Fruit fly (Drosophila melanogaster) whole organism, embryonic: ENCODE results near the gene CG14427.

Experiments used
- Atf3 ChIP-seq: fragments of 200-800 bp; sonication (Bioruptor generic); optimal IDR thresholded peaks from 3 replicates; lab custom pipeline; 2016; ENCODE audit warnings: missing biosample characterization, missing genetic modification characterization
- Bgb ChIP-seq: fragments of 200-800 bp; sonication (Bioruptor generic); IDR thresholded peaks from 2 replicates; pipeline ENCODE4 v1.3.6; 2022; ENCODE audit warnings: missing biosample characterization, missing genetic modification characterization; ENCODE audit not compliant: partially characterized antibody
- CG10147 ChIP-seq: fragments of 200-800 bp; sonication (Bioruptor generic); optimal IDR thresholded peaks from 2 replicates; lab custom pipeline; 2019; ENCODE audit warnings: missing biosample characterization, mild to moderate bottlenecking, missing genetic modification characterization, moderate library complexity
- CG1024 ChIP-seq: fragments of 200-800 bp; sonication (Bioruptor generic); IDR thresholded peaks from 2 replicates; pipeline ENCODE4 v1.3.6; 2022; ENCODE audit warnings: missing biosample characterization, missing genetic modification characterization
- CG11247 ChIP-seq: fragments of 200-800 bp; sonication (Bioruptor generic); IDR thresholded peaks from 2 replicates; pipeline ENCODE4 v1.3.6; 2022; ENCODE audit warnings: missing biosample characterization, missing genetic modification characterization
- CG11695 ChIP-seq: fragments of 200-800 bp; sonication (Bioruptor generic); IDR thresholded peaks from 3 replicates; pipeline ENCODE4 v1.3.6; 2022; ENCODE audit warnings: missing biosample characterization, missing genetic modification characterization
- CG13123 ChIP-seq: fragments of 200-800 bp; sonication (Bioruptor generic); optimal IDR thresholded peaks from 2 replicates; lab custom pipeline; 2016; ENCODE audit warnings: missing biosample characterization, missing genetic modification characterization
- CG14860 ChIP-seq: fragments of 200-800 bp; sonication (Bioruptor generic); IDR thresholded peaks from 3 replicates; pipeline ENCODE4 v1.3.6; 2022; ENCODE audit warnings: missing biosample characterization, missing genetic modification characterization; ENCODE audit not compliant: partially characterized antibody
- CG15073 ChIP-seq: fragments of 200-800 bp; sonication (Bioruptor generic); optimal IDR thresholded peaks from 2 replicates; lab custom pipeline; 2016; ENCODE audit warnings: missing biosample characterization, missing genetic modification characterization
- CG1602 ChIP-seq: fragments of 200-800 bp; sonication (Bioruptor generic); optimal IDR thresholded peaks from 3 replicates; lab custom pipeline; 2016; ENCODE audit warnings: missing biosample characterization, missing genetic modification characterization
- CG17829 ChIP-seq: fragments of 200-800 bp; optimal IDR thresholded peaks from 2 replicates; lab custom pipeline; 2019; ENCODE audit warnings: missing biosample characterization, mild to moderate bottlenecking, missing genetic modification characterization, moderate library complexity
- CG18011 ChIP-seq: fragments of 200-800 bp; sonication (Bioruptor generic); optimal IDR thresholded peaks from 2 replicates; lab custom pipeline; 2017; ENCODE audit warnings: missing biosample characterization, missing genetic modification characterization, mild to moderate bottlenecking, moderate library complexity, missing genotype
- CG2116 ChIP-seq: fragments of 200-800 bp; sonication (Bioruptor generic); optimal IDR thresholded peaks from 3 replicates; lab custom pipeline; 2018; ENCODE audit warnings: missing biosample characterization, mild to moderate bottlenecking, missing genetic modification characterization
- CG2199 ChIP-seq: fragments of 200-800 bp; sonication (Bioruptor generic); IDR thresholded peaks from 3 replicates; pipeline ENCODE4 v1.3.6; 2022; ENCODE audit warnings: missing biosample characterization, missing genetic modification characterization
- CG2889 ChIP-seq: fragments of 200-800 bp; sonication (Bioruptor generic); IDR thresholded peaks from 3 replicates; pipeline ENCODE4 v1.3.6; 2022; ENCODE audit warnings: missing biosample characterization, missing genetic modification characterization
- CG31388 ChIP-seq: fragments of 200-800 bp; sonication (Bioruptor generic); optimal IDR thresholded peaks from 2 replicates; lab custom pipeline; 2016; ENCODE audit warnings: missing biosample characterization, missing genetic modification characterization
- CG33557 ChIP-seq: fragments of 200-800 bp; sonication (Bioruptor generic); optimal IDR thresholded peaks from 2 replicates; lab custom pipeline; 2019; ENCODE audit warnings: missing biosample characterization, mild to moderate bottlenecking, missing genetic modification characterization, moderate library complexity
- CG4328 ChIP-seq: fragments of 200-800 bp; sonication (Bioruptor generic); optimal IDR thresholded peaks from 3 replicates; lab custom pipeline; 2017; ENCODE audit warnings: missing biosample characterization, missing genetic modification reagents, missing genetic modification characterization
- CG6654 ChIP-seq: fragments of 200-800 bp; sonication (Bioruptor generic); optimal IDR thresholded peaks from 2 replicates; lab custom pipeline; 2017; ENCODE audit warnings: missing biosample characterization, mild to moderate bottlenecking, missing genetic modification characterization
- CG7786 ChIP-seq: fragments of 200-800 bp; sonication (Bioruptor generic); optimal IDR thresholded peaks from 2 replicates; lab custom pipeline; 2016; ENCODE audit warnings: missing biosample characterization, missing genetic modification characterization
- CG8281 ChIP-seq: fragments of 200-800 bp; sonication (Bioruptor generic); optimal IDR thresholded peaks from 2 replicates; lab custom pipeline; 2018; ENCODE audit warnings: missing biosample characterization, mild to moderate bottlenecking, missing genetic modification characterization, moderate library complexity
- Dip2 ChIP-seq: fragments of 200-800 bp; sonication (Bioruptor generic); IDR thresholded peaks from 2 replicates; pipeline ENCODE4 v1.3.6; 2022; ENCODE audit warnings: missing biosample characterization, missing genetic modification characterization
- Doc2 ChIP-seq: fragments of 200-800 bp; sonication (Bioruptor generic); IDR thresholded peaks from 2 replicates; pipeline ENCODE4 v1.3.6; 2022; ENCODE audit warnings: missing biosample characterization, missing genetic modification characterization
- E2f1 ChIP-seq: fragments of 200-800 bp; sonication (Bioruptor generic); IDR thresholded peaks from 2 replicates; pipeline ENCODE4 v1.3.6; 2022; ENCODE audit warnings: missing biosample characterization, missing genetic modification characterization
- HmgD ChIP-seq: fragments of 200-800 bp; sonication (Bioruptor generic); optimal IDR thresholded peaks from 3 replicates; lab custom pipeline; 2016; ENCODE audit warnings: missing biosample characterization, missing genetic modification characterization
- Hr78 ChIP-seq, 2 experiments: fragments of 200-800 bp in 1 of 2; fragments of >200 bp in 1 of 2; sonication (Bioruptor generic) in 1 of 2; optimal IDR thresholded peaks; 2 replicates each; lab custom pipeline; 2017 to 2019; ENCODE audit warnings: missing biosample characterization in 2 of 2, missing genetic modification characterization in 2 of 2, mild to moderate bottlenecking in 1 of 2, moderate library complexity in 1 of 2
- Jarid2 ChIP-seq: fragments of 200-800 bp; sonication (Bioruptor generic); optimal IDR thresholded peaks from 3 replicates; lab custom pipeline; 2017; ENCODE audit warnings: mild to moderate bottlenecking, missing biosample characterization, missing genetic modification reagents, missing genetic modification characterization
- Lhr ChIP-seq: fragments of 200-800 bp; sonication (Bioruptor generic); optimal IDR thresholded peaks from 3 replicates; lab custom pipeline; 2017; ENCODE audit warnings: mild to moderate bottlenecking, missing biosample characterization, missing genetic modification reagents, missing genetic modification characterization
- NfI ChIP-seq: fragments of 200-800 bp; sonication (Bioruptor generic); optimal IDR thresholded peaks from 3 replicates; lab custom pipeline; 2018; ENCODE audit warnings: missing biosample characterization, mild to moderate bottlenecking, missing genetic modification characterization, moderate library complexity
- Ssrp ChIP-seq: fragments of 200-800 bp; sonication (Bioruptor generic); optimal IDR thresholded peaks from 2 replicates; lab custom pipeline; 2018; ENCODE audit warnings: missing biosample characterization, mild to moderate bottlenecking, missing genetic modification characterization, moderate library complexity
- bbx ChIP-seq: fragments of 200-800 bp; sonication (Bioruptor generic); IDR thresholded peaks from 2 replicates; pipeline ENCODE4 v1.3.6; 2022; ENCODE audit warnings: missing biosample characterization, missing genetic modification characterization; ENCODE audit not compliant: partially characterized antibody
- bcd ChIP-seq: fragments of 200-800 bp; sonication (Bioruptor generic); optimal IDR thresholded peaks from 2 replicates; lab custom pipeline; 2017; ENCODE audit warnings: missing biosample characterization, mild to moderate bottlenecking, missing genetic modification characterization
- crp ChIP-seq, 2 experiments: fragments of 200-800 bp; sonication (Bioruptor generic); optimal IDR thresholded peaks; 2 replicates in 1 of 2; 3 replicates in 1 of 2; lab custom pipeline; 2017; ENCODE audit warnings: missing biosample characterization in 2 of 2, missing genetic modification characterization in 2 of 2, mild to moderate bottlenecking in 1 of 2, moderate library complexity in 1 of 2
- cwo ChIP-seq: fragments of 200-800 bp; sonication (Bioruptor generic); optimal IDR thresholded peaks from 3 replicates; lab custom pipeline; 2017; ENCODE audit warnings: missing biosample characterization, missing genetic modification characterization, mild to moderate bottlenecking, moderate library complexity, missing genetic modification reagents
- dan ChIP-seq: fragments of 200-800 bp; sonication (Bioruptor generic); IDR thresholded peaks from 2 replicates; pipeline ENCODE4 v1.3.6; 2022; ENCODE audit warnings: missing biosample characterization, missing genetic modification characterization
- ftz-f1 ChIP-seq: fragments of 200-800 bp; sonication (Bioruptor generic); optimal IDR thresholded peaks from 2 replicates; lab custom pipeline; 2016; ENCODE audit warnings: missing biosample characterization, missing genetic modification characterization
- gsb ChIP-seq: fragments of 200-800 bp; sonication (Bioruptor generic); IDR thresholded peaks from 2 replicates; pipeline ENCODE4 v1.3.6; 2022; ENCODE audit warnings: missing biosample characterization, missing genetic modification characterization
- kah ChIP-seq: fragments of 200-800 bp; sonication (Bioruptor generic); optimal IDR thresholded peaks from 2 replicates; lab custom pipeline; 2018; ENCODE audit warnings: missing biosample characterization, mild to moderate bottlenecking, missing genetic modification characterization
- ken ChIP-seq: fragments of 200-800 bp; sonication (Bioruptor generic); IDR thresholded peaks from 3 replicates; pipeline ENCODE4 v1.3.6; 2022; ENCODE audit warnings: missing biosample characterization, missing genetic modification characterization
- lmd ChIP-seq: fragments of 200-800 bp; sonication (Bioruptor generic); IDR thresholded peaks from 2 replicates; pipeline ENCODE4 v1.3.6; 2022; ENCODE audit warnings: missing biosample characterization, missing genetic modification characterization
- pan ChIP-seq, 4 experiments: fragments of >200 bp in 3 of 4; fragments of 200-800 bp in 1 of 4; sonication (Bioruptor generic) in 1 of 4; optimal IDR thresholded peaks in 3 of 4; IDR thresholded peaks in 1 of 4; 2 replicates each; pipeline versions ENCODE4 v1.3.6 to Lab custom; 2017 to 2022; ENCODE audit warnings: missing biosample characterization in 2 of 4, missing genetic modification characterization in 2 of 4, mixed read lengths in 1 of 4
- pum ChIP-seq: fragments of 200-800 bp; sonication (Bioruptor generic); optimal IDR thresholded peaks from 2 replicates; lab custom pipeline; 2016; ENCODE audit warnings: missing biosample characterization, missing genetic modification characterization
- sim ChIP-seq: fragments of 200-800 bp; sonication (Bioruptor generic); IDR thresholded peaks from 2 replicates; pipeline ENCODE4 v1.3.6; 2022; ENCODE audit warnings: missing biosample characterization, missing genetic modification characterization
- tna ChIP-seq: fragments of 200-800 bp; sonication (Bioruptor generic); IDR thresholded peaks from 2 replicates; pipeline ENCODE4 v1.3.6; 2022; ENCODE audit warnings: missing biosample characterization, missing genetic modification characterization; ENCODE audit not compliant: partially characterized antibody
- trh ChIP-seq: fragments of 200-800 bp; sonication (Bioruptor generic); optimal IDR thresholded peaks from 2 replicates; lab custom pipeline; 2016; ENCODE audit warnings: missing biosample characterization, missing genetic modification characterization
- tup ChIP-seq: fragments of 200-800 bp; sonication (Bioruptor generic); optimal IDR thresholded peaks from 2 replicates; lab custom pipeline; 2016; ENCODE audit warnings: missing biosample characterization, mild to moderate bottlenecking, missing genetic modification characterization, moderate library complexity
- usp ChIP-seq: fragments of >200 bp; optimal IDR thresholded peaks from 2 replicates; lab custom pipeline; 2017; ENCODE audit warnings: missing biosample characterization, missing genetic modification characterization

CG14427 gene

dm6 chrX:7013320-7014214, 26.8 kb upstream of the CG14427 start, which contains the start of the genes CG3032 and CG4593 (continued):
- peak; percentile 48; the same call in 1 of the 2 replicates for TF ChIP-seq dan
- no peak for TF ChIP-seq CG14860 (GFP tag; lab: Robert Waterston, UW)
- TF ChIP-seq CG2889 (GFP tag; lab: Robert Waterston, UW), result peak; percentile 87
- peak; percentile 57 for TF ChIP-seq CG2116 (GFP tag; lab: Kevin White, UChicago)
- peak; percentile 67 for TF ChIP-seq CG10147 (GFP tag; lab: Kevin White, UChicago)
- peak; percentile 82; the same call in 2 of the 3 replicates for TF ChIP-seq CG11695 (GFP tag; lab: Robert Waterston, UW)
- no peak for TF ChIP-seq bbx (GFP tag; lab: Robert Waterston, UW)
- TF ChIP-seq CG33557 (GFP tag; lab: Kevin White, UChicago), result peak; percentile 27
- peak; percentile 15 for TF ChIP-seq CG8281 (tag; lab: Kevin White, UChicago)
- TF ChIP-seq CG13123, result peak; percentile 14
- TF ChIP-seq sim, result no peak
- TF ChIP-seq pum (GFP tag; lab: Kevin White, UChicago), result peak; percentile 68
- peak; percentile 34 for TF ChIP-seq Atf3
- TF ChIP-seq CG7786 (GFP tag; lab: Kevin White, UChicago), result peak; percentile 72
- TF ChIP-seq CG1602 (GFP tag; lab: Kevin White, UChicago), result peak; percentile 74
- no peak for TF ChIP-seq Doc2 (GFP tag; lab: Robert Waterston, UW)
- no peak for TF ChIP-seq pan (optimal IDR thresholded peaks at IDR 0.05; lab: Kevin White, UChicago)
- peak in 1 of 2 experiments; percentile 94 for TF ChIP-seq pan (GFP tag; optimal IDR thresholded peaks at IDR 0.05 in 1 of 2, IDR thresholded peaks at IDR 0.05 in 1 of 2)
- no peak for TF ChIP-seq CG2199 (GFP tag; lab: Robert Waterston, UW)
- no peak for TF ChIP-seq Jarid2 (GFP tag; lab: Kevin White, UChicago)
- TF ChIP-seq kah (GFP tag; lab: Kevin White, UChicago), result no peak
- TF ChIP-seq gsb (GFP tag; lab: Robert Waterston, UW), result peak; percentile 87
- peak; percentile 56 for TF ChIP-seq cwo
- TF ChIP-seq Bgb (GFP tag; lab: Robert Waterston, UW), result no peak
- peak; percentile 56 for TF ChIP-seq CG31388 (GFP tag; lab: Kevin White, UChicago)
- peak in 1 of 2 experiments; percentile 60 for TF ChIP-seq crp (GFP tag; optimal IDR thresholded peaks at IDR 0.05; lab: Kevin White, UChicago)
- TF ChIP-seq NfI (GFP tag; lab: Kevin White, UChicago), result peak; percentile 80
- TF ChIP-seq trh (GFP tag; lab: Kevin White, UChicago), result peak; percentile 1
- TF ChIP-seq lmd, result peak; percentile 91
- peak; percentile 35 for TF ChIP-seq Lhr
- TF ChIP-seq ftz-f1 (GFP tag; lab: Kevin White, UChicago), result no peak
- TF ChIP-seq usp (GFP tag; lab: Kevin White, UChicago), result no peak
- peak; percentile 79 for TF ChIP-seq CG18011 (GFP tag; lab: Kevin White, UChicago)
- TF ChIP-seq CG1024 (GFP tag; lab: Robert Waterston, UW), result peak; percentile 64
- TF ChIP-seq Ssrp (tag; lab: Kevin White, UChicago), result peak; percentile 68
- peak; percentile 77 for TF ChIP-seq bcd
- TF ChIP-seq Hr78 (GFP tag; optimal IDR thresholded peaks at IDR 0.05; lab: Kevin White, UChicago), result no peak
- peak; percentile 87 for TF ChIP-seq CG11247 (GFP tag; lab: Robert Waterston, UW)
- no peak for TF ChIP-seq tna (GFP tag; lab: Robert Waterston, UW)
- no peak for TF ChIP-seq CG15073
- TF ChIP-seq ken (GFP tag; lab: Robert Waterston, UW), result peak; percentile 91
- TF ChIP-seq CG4328 (GFP tag; lab: Kevin White, UChicago), result no peak
- TF ChIP-seq HmgD (GFP tag; lab: Kevin White, UChicago), result peak; percentile 25
- TF ChIP-seq CG6654 (GFP tag; lab: Kevin White, UChicago), result peak; percentile 44
- TF ChIP-seq Dip2 (GFP tag; lab: Robert Waterston, UW), result no peak; the same call in 1 of the 2 replicates
- peak; percentile 48 for TF ChIP-seq tup (GFP tag; lab: Kevin White, UChicago)
- TF ChIP-seq E2f1 (GFP tag; lab: Robert Waterston, UW), result peak; percentile 90
- peak; percentile 74 for TF ChIP-seq CG17829
